Fruit fly (Drosophila melanogaster): Measurements from ENCODE around the gene CG18662.

The CG18662 gene

dm6 chr2L:8952194-8953037 lies 28.0 kb upstream of the CG18662 start:
- no peak for TF ChIP-seq CG17801 (GFP tag; optimal IDR thresholded peaks at IDR 0.05; ENCODE audit: partially characterized antibody)

- no peak for TF ChIP-seq CG17801 (GFP tag; optimal IDR thresholded peaks at IDR 0.05; ENCODE audit: partially characterized antibody)
Observed at dm6 chr2L:8955597-8956335, 24.7 kb upstream of the CG18662 start.

- TF ChIP-seq CG17801 (GFP tag; optimal IDR thresholded peaks at IDR 0.05; ENCODE audit: partially characterized antibody) = no peak
Observed at dm6 chr2L:8956336-8956726, 24.1 kb upstream of the CG18662 start.

dm6 chr2L:8957152-8957551 lies 23.3 kb upstream of the CG18662 start:
- TF ChIP-seq CG17801 (GFP tag; optimal IDR thresholded peaks at IDR 0.05; ENCODE audit: partially characterized antibody) = no peak

dm6 chr2L:8958046-8958497 lies 22.4 kb upstream of the CG18662 start:
- TF ChIP-seq CG17801 (GFP tag; optimal IDR thresholded peaks at IDR 0.05; ENCODE audit: partially characterized antibody) = peak; percentile 84

- no peak for TF ChIP-seq CG17801 (GFP tag; optimal IDR thresholded peaks at IDR 0.05; ENCODE audit: partially characterized antibody)
Observed at dm6 chr2L:8959001-8959461, 21.4 kb upstream of the CG18662 start, which contains the start of gene CG31886. TSS of gene CG31886 (minus strand) at chr2L:8959051.

- no peak for TF ChIP-seq CG17801 (GFP tag; optimal IDR thresholded peaks at IDR 0.05; ENCODE audit: partially characterized antibody)
Observed at dm6 chr2L:8962254-8962653, 18.2 kb upstream of the CG18662 start, which contains the start of the genes CG9525 and CG32985. TSS of gene CG9525 (minus strand) at chr2L:8962354. TSS of gene CG32985 (plus strand) at chr2L:8962533.

dm6 chr2L:8964657-8965056 lies 15.8 kb upstream of the CG18662 start, which contains the start of gene CG32984:
TSS of gene CG32984 (plus strand) at chr2L:8964957.
- TF ChIP-seq CG17801 (GFP tag; optimal IDR thresholded peaks at IDR 0.05; ENCODE audit: partially characterized antibody) = no peak

dm6 chr2L:8967235-8967634 lies 13.2 kb upstream of the CG18662 start, which contains the start of gene CG18088:
TSS of gene CG18088 (plus strand) at chr2L:8967535.
- no peak for TF ChIP-seq CG17801 (GFP tag; optimal IDR thresholded peaks at IDR 0.05; ENCODE audit: partially characterized antibody)

- no peak for TF ChIP-seq CG17801 (GFP tag; optimal IDR thresholded peaks at IDR 0.05; ENCODE audit: partially characterized antibody)
Observed at dm6 chr2L:8972905-8973304, 7.6 kb upstream of the CG18662 start.

dm6 chr2L:8974506-8974905 lies 6.0 kb upstream of the CG18662 start:
- no peak for TF ChIP-seq CG17801 (GFP tag; optimal IDR thresholded peaks at IDR 0.05; ENCODE audit: partially characterized antibody)

- TF ChIP-seq CG17801 (GFP tag; optimal IDR thresholded peaks at IDR 0.05; ENCODE audit: partially characterized antibody) = no peak
Observed at dm6 chr2L:8975328-8975727, 5.1 kb upstream of the CG18662 start, which contains the start of gene CG9541. TSS of gene CG9541 (minus strand) at chr2L:8975428.

dm6 chr2L:8982584-8983302 lies 2.3 kb downstream of the CG18662 start:
- TF ChIP-seq CG17801 (GFP tag; optimal IDR thresholded peaks at IDR 0.05; ENCODE audit: partially characterized antibody) = no peak

dm6 chr2L:8984614-8985318 lies 4.3 kb downstream of the CG18662 start, which contains the start of gene CG13101:
TSS of gene CG13101 (minus strand) at chr2L:8984872.
- peak; percentile 93 for TF ChIP-seq CG17801 (GFP tag; optimal IDR thresholded peaks at IDR 0.05; ENCODE audit: partially characterized antibody)
